Fruit fly (Drosophila melanogaster) whole organism, embryonic: Measurements from ENCODE around the gene Nt5b.

Experiments used
- Atf6 ChIP-seq: fragments of 200-800 bp; sonication (Bioruptor generic); IDR thresholded peaks from 2 replicates; pipeline ENCODE4 v1.3.6; 2022; ENCODE audit warnings: missing biosample characterization, missing genetic modification characterization
- CG8290 ChIP-seq, 3 experiments: fragments of 200-800 bp; sonication (Bioruptor generic); optimal IDR thresholded peaks; 2 replicates each; lab custom pipeline; 2016 to 2019; ENCODE audit warnings: missing biosample characterization in 3 of 3, missing genetic modification characterization in 3 of 3, mild to moderate bottlenecking in 2 of 3, moderate library complexity in 1 of 3
- Fer1 ChIP-seq: fragments of 200-800 bp; sonication (Bioruptor generic); optimal IDR thresholded peaks from 2 replicates; lab custom pipeline; 2017; ENCODE audit warnings: missing biosample characterization, mild to moderate bottlenecking, missing genetic modification characterization
- Hmr ChIP-seq: fragments of 200-800 bp; sonication (Bioruptor generic); optimal IDR thresholded peaks from 3 replicates; lab custom pipeline; 2017; ENCODE audit warnings: mild to moderate bottlenecking, missing biosample characterization, missing genetic modification reagents, missing genetic modification characterization
- dmrt99B ChIP-seq: fragments of 200-800 bp; sonication (Bioruptor generic); optimal IDR thresholded peaks from 2 replicates; lab custom pipeline; 2018; ENCODE audit warnings: missing biosample characterization, mild to moderate bottlenecking, missing genetic modification characterization, moderate library complexity
- lov ChIP-seq, 2 experiments: fragments of 200-800 bp in 1 of 2; fragments of >200 bp in 1 of 2; sonication (Bioruptor generic) in 1 of 2; IDR thresholded peaks in 1 of 2; optimal IDR thresholded peaks in 1 of 2; 2 replicates in 1 of 2; 3 replicates in 1 of 2; pipeline versions ENCODE4 v1.3.6 to Lab custom; 2017 to 2022; ENCODE audit warnings: missing biosample characterization in 1 of 2, missing genetic modification characterization in 1 of 2

The Nt5b gene

DNA sequence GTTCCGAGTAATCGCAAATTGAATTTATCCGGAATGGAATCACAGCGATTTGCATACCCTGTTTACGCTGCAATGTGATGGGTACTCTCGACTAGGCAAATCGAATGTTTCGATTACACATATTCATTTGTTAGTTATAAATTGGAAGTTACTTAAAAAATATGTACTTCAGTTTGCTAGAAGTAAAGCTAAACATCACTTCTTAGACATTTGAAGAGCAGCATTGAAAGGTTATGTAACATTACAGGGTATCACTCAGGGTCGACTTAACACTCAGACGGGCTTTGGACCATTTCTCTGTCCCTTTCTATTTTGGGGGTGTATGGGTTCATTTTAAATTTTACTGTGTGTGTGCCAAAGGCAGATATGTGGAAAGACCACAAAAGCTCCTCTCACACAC is 68.9 kb downstream of the Nt5b start (continued):
- TF ChIP-seq dmrt99B (tag; lab: Kevin White, UChicago): peak; percentile 44
- peak; percentile 48 for TF ChIP-seq Fer1 (GFP tag; lab: Kevin White, UChicago)
- TF ChIP-seq lov (optimal IDR thresholded peaks at IDR 0.05; lab: Kevin White, UChicago): no peak
- no peak for TF ChIP-seq lov (GFP tag; IDR thresholded peaks at IDR 0.05; lab: Robert Waterston, UW)
- peak; percentile 38 for TF ChIP-seq Hmr (GFP tag; lab: Kevin White, UChicago)
- 0 out of 2 replicates have a peak, but pooled peaks have one; percentile 20 for TF ChIP-seq Atf6
- no peak for TF ChIP-seq CG8290 (GFP tag; optimal IDR thresholded peaks at IDR 0.05; lab: Kevin White, UChicago)
- peak in 1 of 2 experiments; percentile 54 for TF ChIP-seq CG8290 (tag; optimal IDR thresholded peaks at IDR 0.05; lab: Kevin White, UChicago)
